Fruit fly (Drosophila melanogaster) Kc167 (cell line): ENCODE measurements around the gene Myo95E.

Experiments used
- Myc ChIP-seq: fragments of >200 bp; optimal IDR thresholded peaks from 2 replicates; lab custom pipeline; 2017; ENCODE audit warnings: missing external identifiers
- h ChIP-seq: fragments of >200 bp; optimal IDR thresholded peaks from 3 replicates; lab custom pipeline; 2018; ENCODE audit warnings: missing external identifiers
- insv ChIP-seq: fragments of >200 bp; optimal IDR thresholded peaks from 3 replicates; lab custom pipeline; 2018; ENCODE audit warnings: missing external identifiers
- psq ChIP-seq: fragments of >200 bp; optimal IDR thresholded peaks from 2 replicates; lab custom pipeline; 2017; ENCODE audit warnings: missing external identifiers
- ttk ChIP-seq: sonication (Bioruptor generic); optimal IDR thresholded peaks from 2 replicates; lab custom pipeline; 2017; ENCODE audit warnings: missing external identifiers

DNA sequence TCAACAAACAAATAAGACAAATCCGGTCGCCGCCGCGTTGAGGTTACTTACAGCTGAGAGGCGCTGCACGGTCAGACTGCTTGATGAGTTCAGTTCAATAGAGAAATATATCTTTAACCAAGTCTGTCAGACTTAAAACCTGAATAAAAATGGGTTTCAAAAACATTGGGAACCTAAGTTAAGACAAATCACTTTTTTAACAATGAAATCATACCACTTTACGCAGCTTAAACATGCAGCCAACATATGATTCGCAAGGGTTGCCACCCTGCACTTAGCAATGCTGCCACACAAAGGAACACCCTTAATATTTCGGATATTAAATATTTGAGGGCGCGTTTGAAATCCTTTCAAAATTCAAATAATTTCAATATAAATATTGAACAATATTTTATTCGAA, 27.3 kb upstream of the Myo95E start, which contains the start of gene CG5515:
- TF ChIP-seq psq (lab: Kevin White, UChicago) (no peak), ttk (lab: Kevin White, UChicago) (no peak), Myc (no peak), insv (lab: Kevin White, UChicago) (no peak), h (no peak)
